Fruit fly (Drosophila melanogaster): ENCODE data around the gene CG42780.

The CG42780 gene

dm6 chrX:7293874-7294559, 38.0 kb downstream of the CG42780 start (continued):
- TF ChIP-seq pan (optimal IDR thresholded peaks at IDR 0.05) (no peak), pan (GFP tag; optimal IDR thresholded peaks at IDR 0.05 in 1 of 2, IDR thresholded peaks at IDR 0.05 in 1 of 2) (peak in 1 of 2 experiments; percentile 84), salm (tag; optimal IDR thresholded peaks at IDR 0.05) (peak; percentile 95), Elba2 (GFP tag; optimal IDR thresholded peaks at IDR 0.05) (peak; percentile 2), CG7786 (GFP tag; optimal IDR thresholded peaks at IDR 0.05) (no peak), CG13296 (GFP tag; optimal IDR thresholded peaks at IDR 0.05) (peak; percentile 90), CG2129 (GFP tag; IDR thresholded peaks at IDR 0.05; ENCODE audit: partially characterized antibody) (no peak), CG6175 (GFP tag; IDR thresholded peaks at IDR 0.05) (no peak), CG9932 (GFP tag; IDR thresholded peaks at IDR 0.05) (no peak), ci (GFP tag; IDR thresholded peaks at IDR 0.05) (peak; percentile 86; the same call in 2 of the 3 replicates), CG13624 (GFP tag; optimal IDR thresholded peaks at IDR 0.05) (no peak), E2f1 (GFP tag; IDR thresholded peaks at IDR 0.05) (peak; percentile 76), CG3726 (GFP tag; IDR thresholded peaks at IDR 0.05) (peak; percentile 56; the same call in 1 of the 3 replicates), CG8290 (GFP tag; optimal IDR thresholded peaks at IDR 0.05) (peak; percentile 79), CG8290 (tag; optimal IDR thresholded peaks at IDR 0.05) (peak in 1 of 2 experiments; percentile 80), Sox102F (GFP tag; optimal IDR thresholded peaks at IDR 0.05) (peak; percentile 95), CG7745 (tag; optimal IDR thresholded peaks at IDR 0.05) (peak; percentile 24), CG7372 (GFP tag; IDR thresholded peaks at IDR 0.05) (peak; percentile 67; the same call in 1 of the 2 replicates), run (tag; optimal IDR thresholded peaks at IDR 0.05) (peak; percentile 92), fd3F (GFP tag; optimal IDR thresholded peaks at IDR 0.05) (peak; percentile 56), tgo (GFP tag; IDR thresholded peaks at IDR 0.05) (peak; percentile 78), CG1233 (GFP tag; optimal IDR thresholded peaks at IDR 0.05) (peak; percentile 89), tup (GFP tag; optimal IDR thresholded peaks at IDR 0.05) (peak; percentile 33), MESR4 (GFP tag; optimal IDR thresholded peaks at IDR 0.05) (peak; percentile 26), CG3847 (GFP tag; IDR thresholded peaks at IDR 0.05) (peak; percentile 64), CG4730 (GFP tag; IDR thresholded peaks at IDR 0.05) (peak; percentile 52), Fer2 (tag; optimal IDR thresholded peaks at IDR 0.05) (peak; percentile 73), YL-1 (GFP tag; optimal IDR thresholded peaks at IDR 0.05) (peak; percentile 65), sim (GFP tag; IDR thresholded peaks at IDR 0.05) (peak; percentile 87), bcd (GFP tag; optimal IDR thresholded peaks at IDR 0.05) (peak; percentile 83), crp (GFP tag; optimal IDR thresholded peaks at IDR 0.05) (peak in 1 of 2 experiments; percentile 28), CG3838 (GFP tag; optimal IDR thresholded peaks at IDR 0.05) (peak; percentile 45), Blimp-1 (GFP tag; optimal IDR thresholded peaks at IDR 0.05) (peak; percentile 93), CG12236 (GFP tag; optimal IDR thresholded peaks at IDR 0.05) (no peak), CG10321 (GFP tag; IDR thresholded peaks at IDR 0.05) (peak; percentile 19; the same call in 1 of the 2 replicates), Rx (GFP tag; IDR thresholded peaks at IDR 0.05) (peak; percentile 65), Hsf (GFP tag; optimal IDR thresholded peaks at IDR 0.05) (peak; percentile 70), jigr1 (GFP tag; IDR thresholded peaks at IDR 0.05) (peak; percentile 74; the same call in 1 of the 3 replicates), ssp (GFP tag; IDR thresholded peaks at IDR 0.05) (peak; percentile 67), CG1603 (tag; optimal IDR thresholded peaks at IDR 0.05) (peak; percentile 7), Kr (GFP tag; optimal IDR thresholded peaks at IDR 0.05) (peak; percentile 61), onecut (GFP tag; IDR thresholded peaks at IDR 0.05) (peak; percentile 82), odd (GFP tag; optimal IDR thresholded peaks at IDR 0.05) (peak; percentile 89), HLH3B (GFP tag; IDR thresholded peaks at IDR 0.05) (peak; percentile 84), Side (GFP tag; optimal IDR thresholded peaks at IDR 0.05) (no peak), ase (GFP tag; IDR thresholded peaks at IDR 0.05) (peak; percentile 40; the same call in 1 of the 3 replicates), Adf1 (GFP tag; IDR thresholded peaks at IDR 0.05) (peak; percentile 84), sr (GFP tag; IDR thresholded peaks at IDR 0.05) (no peak; the same call in 2 of the 3 replicates), CG6689 (GFP tag; IDR thresholded peaks at IDR 0.05) (peak; percentile 87), tll (GFP tag; optimal IDR thresholded peaks at IDR 0.05) (peak in 1 of 2 experiments; percentile 10)
